Fruit fly (Drosophila melanogaster) whole organism: Measurements from ENCODE around the gene O-fut2.

ENCODE experiments used
- CG8478 ChIP-seq: fragments of >200 bp; optimal IDR thresholded peaks from 2 replicates; lab custom pipeline; 2018; ENCODE audit warnings: inconsistent platforms
- EcR ChIP-seq, 2 experiments: fragments of >200 bp; optimal IDR thresholded peaks; 2 replicates each; lab custom pipeline; 2017; ENCODE audit warnings: missing biosample characterization in 2 of 2, missing genetic modification characterization in 2 of 2, missing genetic modification reagents in 2 of 2
- pan ChIP-seq: fragments of >200 bp; optimal IDR thresholded peaks from 2 replicates; lab custom pipeline; 2017
- usp ChIP-seq: fragments of >200 bp; optimal IDR thresholded peaks from 2 replicates; lab custom pipeline; 2017; ENCODE audit warnings: missing biosample characterization, missing genetic modification characterization, mixed read lengths

dm6 chrX:1467382-1467592 is 1.5 kb upstream of the O-fut2 start, which contains the start of gene CG14778:
- TF ChIP-seq pan (lab: Kevin White, UChicago) (no peak), usp (GFP tag; lab: Kevin White, UChicago) (no peak), CG8478 (no peak), EcR (GFP tag; optimal IDR thresholded peaks at IDR 0.05; lab: Kevin White, UChicago) (no peak)
